Worm (Caenorhabditis elegans) whole organism, mixed stage, embryonic: ENCODE measurements around the gene mtcu-2.

Source experiments
- M03D4.4 ChIP-seq: sonication (generic microtip); optimal IDR thresholded peaks from 2 replicates; lab custom pipeline; 2017; ENCODE audit warnings: mild to moderate bottlenecking, missing genetic modification characterization, missing compliant biosample characterization
- bed-3 ChIP-seq: fragments of 200-800 bp; sonication (Bioruptor generic); optimal IDR thresholded peaks from 3 replicates; lab custom pipeline; 2018; ENCODE audit warnings: mild to moderate bottlenecking, missing genetic modification characterization, moderate library complexity, missing compliant biosample characterization
- blmp-1 ChIP-seq: fragments of 150-350 bp; optimal IDR thresholded peaks from 2 replicates; lab custom pipeline; 2014; ENCODE audit warnings: missing biosample characterization, missing genetic modification characterization
- ceh-39 ChIP-seq: fragments of 150-350 bp; optimal IDR thresholded peaks from 2 replicates; lab custom pipeline; 2014; ENCODE audit warnings: missing biosample characterization, missing genetic modification characterization
- ceh-83 ChIP-seq: fragments of 200-800 bp; sonication (Bioruptor generic); optimal IDR thresholded peaks from 2 replicates; lab custom pipeline; 2018; ENCODE audit warnings: mild to moderate bottlenecking, missing genetic modification characterization, missing compliant biosample characterization
- ces-1 ChIP-seq: fragments of 150-350 bp; optimal IDR thresholded peaks from 2 replicates; lab custom pipeline; 2014; ENCODE audit warnings: missing biosample characterization, missing genetic modification reagents, missing genetic modification characterization
- cnd-1 ChIP-seq: fragments of 200-800 bp; sonication (Bioruptor generic); optimal IDR thresholded peaks from 2 replicates; lab custom pipeline; 2018; ENCODE audit warnings: mild to moderate bottlenecking, missing genetic modification characterization, missing compliant biosample characterization
- drap-1 ChIP-seq: fragments of 200-800 bp; sonication (Bioruptor generic); optimal IDR thresholded peaks from 3 replicates; lab custom pipeline; 2018; ENCODE audit warnings: mild to moderate bottlenecking, missing genetic modification characterization, missing compliant biosample characterization
- elt-1 ChIP-seq: sonication (generic microtip); optimal IDR thresholded peaks from 2 replicates; lab custom pipeline; 2017; ENCODE audit warnings: missing genetic modification characterization, mild to moderate bottlenecking, missing compliant biosample characterization, antibody characterized with exemption, moderate library complexity, borderline replicate concordance; ENCODE audit not compliant: insufficient read depth
- elt-3 ChIP-seq: fragments of 150-350 bp; optimal IDR thresholded peaks from 2 replicates; lab custom pipeline; 2014; ENCODE audit warnings: missing biosample characterization, missing genetic modification characterization
- flh-1 ChIP-seq: fragments of 200-800 bp; sonication (Bioruptor generic); optimal IDR thresholded peaks from 2 replicates; lab custom pipeline; 2018; ENCODE audit warnings: mild to moderate bottlenecking, missing genetic modification characterization, moderate library complexity, missing compliant biosample characterization
- hlh-1 ChIP-seq: fragments of 150-350 bp; optimal IDR thresholded peaks from 2 replicates; lab custom pipeline; 2014; ENCODE audit warnings: missing biosample characterization, missing genetic modification reagents, missing genetic modification characterization
- lin-32 ChIP-seq: fragments of 200-800 bp; sonication (Bioruptor generic); optimal IDR thresholded peaks from 2 replicates; lab custom pipeline; 2018; ENCODE audit warnings: mild to moderate bottlenecking, missing genetic modification characterization, missing compliant biosample characterization
- lsy-2 ChIP-seq: fragments of 150-350 bp; optimal IDR thresholded peaks from 2 replicates; lab custom pipeline; 2014; ENCODE audit warnings: missing biosample characterization, missing genetic modification characterization
- mab-5 ChIP-seq: fragments of 150-350 bp; optimal IDR thresholded peaks from 2 replicates; lab custom pipeline; 2014; ENCODE audit warnings: missing biosample characterization, missing genetic modification characterization
- mep-1 ChIP-seq: fragments of 150-350 bp; optimal IDR thresholded peaks from 2 replicates; lab custom pipeline; 2017; ENCODE audit warnings: missing biosample characterization, missing genetic modification reagents, missing genetic modification characterization, inconsistent platforms
- mls-2 ChIP-seq: sonication (generic microtip); optimal IDR thresholded peaks from 2 replicates; lab custom pipeline; 2016; ENCODE audit warnings: mild to moderate bottlenecking, missing genetic modification characterization, moderate library complexity, missing compliant biosample characterization
- nhr-12 ChIP-seq: fragments of 150-350 bp; optimal IDR thresholded peaks from 2 replicates; lab custom pipeline; 2014; ENCODE audit warnings: missing biosample characterization, missing genetic modification characterization
- nhr-2 ChIP-seq: fragments of 150-350 bp; optimal IDR thresholded peaks from 2 replicates; lab custom pipeline; 2014; ENCODE audit warnings: missing biosample characterization, missing genetic modification characterization
- nhr-237 ChIP-seq: fragments of 150-350 bp; optimal IDR thresholded peaks from 2 replicates; lab custom pipeline; 2014; ENCODE audit warnings: missing biosample characterization, missing genetic modification characterization
- nhr-28 ChIP-seq: fragments of 150-350 bp; optimal IDR thresholded peaks from 2 replicates; lab custom pipeline; 2014; ENCODE audit warnings: missing biosample characterization, missing genetic modification characterization
- pha-4 ChIP-seq: fragments of 150-350 bp; optimal IDR thresholded peaks from 2 replicates; lab custom pipeline; 2018; ENCODE audit warnings: missing biosample characterization, missing genetic modification reagents, missing genetic modification characterization
- sem-2 ChIP-seq: fragments of 200-800 bp; sonication (Bioruptor generic); optimal IDR thresholded peaks from 2 replicates; lab custom pipeline; 2018; ENCODE audit warnings: mild to moderate bottlenecking, missing genetic modification characterization, missing compliant biosample characterization
- snpc-4 ChIP-seq: fragments of 150-350 bp; optimal IDR thresholded peaks from 2 replicates; lab custom pipeline; 2014; ENCODE audit warnings: missing biosample characterization, missing genetic modification characterization
- sptf-1 ChIP-seq: sonication (generic microtip); optimal IDR thresholded peaks from 2 replicates; lab custom pipeline; 2017; ENCODE audit warnings: mild to moderate bottlenecking, missing genetic modification characterization, moderate library complexity, missing compliant biosample characterization
- tbx-8 ChIP-seq: fragments of 200-800 bp; sonication (Bioruptor generic); optimal IDR thresholded peaks from 2 replicates; lab custom pipeline; 2018; ENCODE audit warnings: mild to moderate bottlenecking, missing genetic modification characterization, moderate library complexity, missing compliant biosample characterization
- unc-120 ChIP-seq: sonication (generic microtip); optimal IDR thresholded peaks from 2 replicates; lab custom pipeline; 2017; ENCODE audit warnings: missing genetic modification characterization, missing compliant biosample characterization; ENCODE audit not compliant: poor library complexity, severe bottlenecking
- unc-39 ChIP-seq: fragments of 150-350 bp; optimal IDR thresholded peaks from 2 replicates; lab custom pipeline; 2014; ENCODE audit warnings: missing biosample characterization, missing genetic modification characterization
- zip-8 ChIP-seq: fragments of 150-350 bp; optimal IDR thresholded peaks from 2 replicates; lab custom pipeline; 2014; ENCODE audit warnings: missing biosample characterization, missing genetic modification characterization
- ztf-11 ChIP-seq: fragments of 150-350 bp; optimal IDR thresholded peaks from 2 replicates; lab custom pipeline; 2014; ENCODE audit warnings: missing biosample characterization, missing genetic modification characterization

mtcu-2 gene

DNA sequence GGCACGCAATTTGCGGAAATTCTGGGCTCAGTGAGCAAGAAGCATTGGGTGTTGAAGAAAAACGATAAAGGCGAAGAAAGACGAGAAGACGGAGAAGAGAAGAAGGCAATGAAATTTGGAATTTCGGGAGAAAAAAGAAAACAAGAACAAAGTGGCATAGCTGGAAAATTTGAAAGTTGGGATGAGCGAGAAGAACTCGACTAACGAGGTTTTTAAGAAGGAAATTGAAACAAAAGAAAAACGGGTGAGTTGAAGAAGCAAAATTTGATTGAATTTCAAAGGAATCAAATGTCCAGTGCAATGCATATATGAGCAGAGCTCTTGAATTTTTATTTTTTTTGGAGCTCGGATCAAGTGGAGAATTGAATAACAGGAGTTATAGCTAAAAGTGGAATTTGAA, 11.3 kb downstream of the mtcu-2 start:
- TF ChIP-seq unc-39 (tag; lab: Kevin White, UChicago) (no peak), blmp-1 (tag; lab: Kevin White, UChicago) (no peak), elt-1 (tag; lab: Kevin White, UChicago) (no peak), tbx-8 (GFP tag; lab: Kevin White, UChicago) (no peak), zip-8 (tag; lab: Kevin White, UChicago) (no peak), lsy-2 (no peak), mab-5 (no peak), unc-120 (no peak), sem-2 (GFP tag; lab: Kevin White, UChicago) (no peak), mep-1 (no peak), bed-3 (GFP tag; lab: Kevin White, UChicago) (no peak), lin-32 (GFP tag; lab: Kevin White, UChicago) (no peak), pha-4 (tag; lab: Kevin White, UChicago) (no peak), nhr-12 (tag; lab: Kevin White, UChicago) (no peak), M03D4.4 (tag; lab: Kevin White, UChicago) (no peak), ces-1 (GFP tag; lab: Kevin White, UChicago) (no peak), elt-3 (tag; lab: Kevin White, UChicago) (no peak), mls-2 (no peak), hlh-1 (no peak), snpc-4 (tag; lab: Kevin White, UChicago) (no peak)

DNA sequence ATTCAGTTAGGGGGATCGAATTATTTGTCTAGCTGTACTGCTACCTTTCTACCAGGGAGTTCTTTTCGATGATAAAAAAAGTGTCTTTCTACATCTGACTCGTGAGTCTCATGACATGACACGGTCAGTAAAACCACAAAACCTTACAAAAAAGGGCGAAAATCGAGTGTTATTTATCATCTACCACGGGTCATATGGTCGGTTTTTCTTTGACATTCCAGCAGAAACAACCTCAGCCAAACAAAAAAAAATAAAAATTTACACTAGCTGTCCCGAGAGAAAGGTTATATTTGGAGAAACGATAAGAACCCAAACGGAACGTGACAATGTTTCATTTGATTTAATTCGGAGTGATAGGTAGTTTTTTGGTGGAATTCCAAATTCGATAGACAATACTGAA, 13.3 kb downstream of the mtcu-2 start:
- no peak for TF ChIP-seq drap-1 (GFP tag; lab: Kevin White, UChicago)
- TF ChIP-seq lsy-2: no peak
- TF ChIP-seq ceh-39 (tag; lab: Kevin White, UChicago): no peak
- TF ChIP-seq unc-120: no peak
- no peak for TF ChIP-seq sptf-1 (tag; lab: Kevin White, UChicago)

DNA sequence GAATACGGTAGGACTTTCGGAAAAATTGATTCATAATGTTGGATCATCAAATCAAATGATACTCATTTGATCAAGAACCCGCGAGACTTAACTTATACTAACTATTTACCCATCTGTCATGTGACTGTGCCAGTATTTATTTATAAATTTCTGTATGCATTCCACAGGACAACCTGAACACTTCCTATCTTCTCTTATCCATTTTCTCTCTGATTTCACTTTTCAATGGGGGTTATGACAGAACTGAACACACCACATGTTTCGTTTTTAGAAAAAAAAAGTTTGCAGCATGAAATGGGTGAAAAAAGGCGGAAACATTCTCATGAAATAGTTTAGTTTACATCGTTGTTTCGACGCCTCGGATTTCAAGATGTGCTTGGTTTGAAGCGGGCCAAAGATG, 15.5 kb downstream of the mtcu-2 start:
- TF ChIP-seq lsy-2 (no peak), flh-1 (GFP tag; lab: Kevin White, UChicago) (no peak), sptf-1 (tag; lab: Kevin White, UChicago) (no peak)

DNA sequence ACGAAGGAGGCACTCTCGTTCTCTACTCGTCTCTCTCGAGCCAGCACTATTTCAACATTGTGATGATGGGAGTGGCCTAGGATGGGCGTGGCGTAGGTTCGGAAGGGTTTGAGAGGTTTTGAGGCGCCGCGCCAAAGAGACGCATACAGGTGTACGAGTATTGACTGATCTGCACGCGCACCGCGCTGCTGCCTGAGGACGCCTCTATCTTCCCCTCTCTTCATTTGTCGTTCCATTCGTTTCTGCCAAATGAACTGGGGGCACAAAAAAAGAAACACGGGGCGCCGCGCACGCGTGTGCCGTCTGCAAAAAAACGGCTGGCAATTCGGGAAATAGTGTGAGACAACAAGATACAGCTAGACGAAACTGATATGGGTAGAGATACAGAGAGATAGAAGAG, 17.0 kb downstream of the mtcu-2 start, which contains the start of gene lec-2:
Gene lec-2 (minus strand): TSS at position 171 of the 400 bp plus-strand sequence.
- no peak for TF ChIP-seq sptf-1 (tag; lab: Kevin White, UChicago)
- TF ChIP-seq snpc-4 (tag; lab: Kevin White, UChicago): no peak
- no peak for TF ChIP-seq blmp-1 (tag; lab: Kevin White, UChicago)
- no peak for TF ChIP-seq flh-1 (GFP tag; lab: Kevin White, UChicago)
- no peak for TF ChIP-seq zip-8 (tag; lab: Kevin White, UChicago)
- no peak for TF ChIP-seq elt-1 (tag; lab: Kevin White, UChicago)
- no peak for TF ChIP-seq mep-1
- no peak for TF ChIP-seq ztf-11 (tag; lab: Kevin White, UChicago)
- no peak for TF ChIP-seq elt-3 (tag; lab: Kevin White, UChicago)
- no peak for TF ChIP-seq hlh-1
- no peak for TF ChIP-seq ces-1 (GFP tag; lab: Kevin White, UChicago)
- TF ChIP-seq nhr-2 (tag; lab: Kevin White, UChicago): no peak
- no peak for TF ChIP-seq ceh-83 (GFP tag; lab: Kevin White, UChicago)
- TF ChIP-seq unc-120: no peak

DNA sequence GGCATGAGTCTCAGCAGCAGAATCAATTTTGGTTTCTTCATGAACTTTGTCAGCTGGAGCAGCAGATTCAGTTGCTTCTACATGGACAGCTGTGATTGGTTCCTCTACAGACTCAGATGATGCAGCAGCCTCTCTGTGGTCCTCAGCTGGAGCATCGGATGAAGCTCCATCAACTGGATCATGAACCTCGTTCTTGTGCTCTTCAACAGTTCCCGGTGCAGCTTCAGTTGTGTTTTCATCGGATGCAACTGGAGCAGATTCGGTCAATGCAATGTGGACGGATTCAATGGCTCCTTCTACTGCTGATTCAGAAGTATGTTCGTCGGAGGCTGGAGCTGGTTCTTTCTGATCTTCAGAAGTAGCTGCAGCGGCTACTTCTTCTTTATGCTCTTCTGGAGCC, 18.6 kb downstream of the mtcu-2 start:
- no peak for TF ChIP-seq snpc-4 (tag; lab: Kevin White, UChicago)

DNA sequence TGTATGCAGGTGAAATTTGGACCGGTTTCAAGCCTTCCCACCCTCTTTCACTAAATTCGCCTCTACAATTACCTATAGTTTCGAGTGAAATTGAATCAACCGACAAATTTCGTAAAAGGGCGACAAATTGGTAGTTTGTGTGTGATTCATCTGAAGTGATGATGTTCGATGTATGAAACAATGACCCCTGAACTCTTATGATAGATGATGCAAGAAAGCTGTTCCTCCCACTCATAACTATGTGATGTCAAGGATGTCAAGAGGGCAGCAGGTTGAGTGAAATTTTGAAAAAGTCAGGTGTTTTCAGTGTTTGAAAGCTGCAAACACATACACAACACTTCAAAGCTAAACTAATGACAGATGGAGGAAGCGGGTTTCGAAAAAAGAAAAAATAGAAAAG, 20.5 kb downstream of the mtcu-2 start:
- TF ChIP-seq sptf-1 (tag; lab: Kevin White, UChicago): no peak
- no peak for TF ChIP-seq nhr-237 (tag; lab: Kevin White, UChicago)
- TF ChIP-seq ceh-83 (GFP tag; lab: Kevin White, UChicago): no peak
- TF ChIP-seq zip-8 (tag; lab: Kevin White, UChicago): no peak
- TF ChIP-seq mls-2: no peak

DNA sequence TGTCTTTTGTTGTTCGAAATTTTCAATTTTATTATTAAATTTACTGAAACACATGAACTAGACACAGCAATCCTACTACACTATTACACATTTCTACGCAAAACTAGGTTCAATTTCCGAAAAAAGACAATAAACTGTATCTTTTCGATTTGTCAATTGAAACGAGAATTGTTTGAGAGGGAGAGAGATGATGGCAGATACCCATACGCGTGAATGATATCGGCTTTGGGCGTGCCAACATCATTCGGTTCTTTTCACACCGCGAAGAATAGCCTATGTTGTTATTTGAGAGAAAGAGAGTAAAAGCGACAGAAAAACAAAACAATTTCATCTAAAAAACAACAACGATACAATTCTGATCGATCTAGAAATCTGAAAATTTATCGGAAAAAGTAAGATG, 21.3 kb downstream of the mtcu-2 start:
- no peak for TF ChIP-seq cnd-1 (tag; lab: Kevin White, UChicago)
- TF ChIP-seq hlh-1: no peak
- TF ChIP-seq nhr-28 (tag; lab: Kevin White, UChicago): no peak
- no peak for TF ChIP-seq ztf-11 (tag; lab: Kevin White, UChicago)
- TF ChIP-seq lin-32 (GFP tag; lab: Kevin White, UChicago): no peak
- TF ChIP-seq tbx-8 (GFP tag; lab: Kevin White, UChicago): no peak
- TF ChIP-seq elt-1 (tag; lab: Kevin White, UChicago): no peak
- TF ChIP-seq drap-1 (GFP tag; lab: Kevin White, UChicago): no peak
- TF ChIP-seq, all 35 proteins: peak for 0
